Fruit fly (Drosophila melanogaster): ENCODE data around the gene Pi3K92E.
A peak's percentile ranks its signal among the peaks of the same experiment; 100 is the strongest.

DNA sequence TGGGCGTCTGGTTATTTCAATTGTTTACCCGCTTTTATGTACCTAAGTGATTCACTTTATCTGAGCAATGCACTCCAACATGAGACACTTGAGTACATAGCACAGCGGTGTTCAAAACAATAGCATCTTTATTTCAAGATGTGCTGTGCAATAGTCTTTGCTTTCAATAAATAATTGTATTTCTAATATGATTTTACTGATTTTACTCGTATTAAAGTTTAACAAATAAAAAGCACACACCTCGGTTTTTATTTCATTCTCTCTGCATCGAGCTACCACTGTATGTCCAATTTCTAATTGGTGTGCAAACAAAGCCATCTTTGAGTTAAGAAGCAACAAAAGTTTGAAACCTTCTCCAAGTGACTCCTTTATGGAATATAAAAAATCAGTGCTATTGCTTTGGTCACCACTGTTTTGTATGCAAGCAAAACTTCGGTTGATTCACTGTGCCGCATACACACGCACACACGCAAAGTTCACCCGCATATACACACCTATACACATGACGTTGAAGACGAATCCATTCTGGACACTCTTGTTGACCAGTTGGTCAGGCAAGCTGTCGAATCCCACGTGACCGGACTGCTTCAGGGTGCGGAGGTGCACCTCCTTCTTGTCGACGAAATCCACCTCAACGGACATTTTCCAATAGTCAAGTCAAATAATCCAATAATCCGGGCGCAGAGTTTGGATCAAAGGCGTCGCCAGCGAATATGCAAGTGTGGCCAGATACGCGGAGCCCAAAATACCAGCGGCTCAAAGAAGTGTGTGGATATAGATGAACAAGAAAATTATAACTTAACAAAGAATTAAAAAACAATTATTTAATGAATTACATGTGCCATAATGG, 46.7 kb downstream of the Pi3K92E start, which contains the start of gene Septin2:
- TF ChIP-seq CG9705 (GFP tag; optimal IDR thresholded peaks at IDR 0.05) (peak; percentile 79), jim (GFP tag; optimal IDR thresholded peaks at IDR 0.05) (no peak), h (GFP tag; optimal IDR thresholded peaks at IDR 0.05) (peak; percentile 94), pan (optimal IDR thresholded peaks at IDR 0.05) (no peak)

All from whole organism, wandering third instar larva.